Worm (Caenorhabditis elegans): ENCODE data around the gene nhr-101.
A peak's percentile ranks its signal among the peaks of the same experiment; 100 is the strongest.

The nhr-101 gene

ce11 chrV:11610049-11610448 lies 39.8 kb downstream of the nhr-101 start, which contains the start of gene piit-1:
TSS of gene piit-1 (minus strand) at chrV:11610149.
- no peak for TF ChIP-seq hnd-1 (tag; optimal IDR thresholded peaks at IDR 0.05)
- no peak for TF ChIP-seq flt-1 (GFP tag; IDR thresholded peaks at IDR 0.05)
- TF ChIP-seq hmbx-1 (tag; optimal IDR thresholded peaks at IDR 0.05): no peak
- TF ChIP-seq tbx-37 (GFP tag; conservative IDR thresholded peaks at IDR 0.05): no peak
- TF ChIP-seq ets-7 (tag; optimal IDR thresholded peaks at IDR 0.05): no peak
- no peak for TF ChIP-seq ama-1 (optimal IDR thresholded peaks at IDR 0.05)
- TF ChIP-seq pes-1 (GFP tag; IDR thresholded peaks at IDR 0.05): no peak
- no peak for TF ChIP-seq B0310.2 (tag; optimal IDR thresholded peaks at IDR 0.05)
- no peak for TF ChIP-seq tra-4 (tag; optimal IDR thresholded peaks at IDR 0.05)
- no peak for TF ChIP-seq hmg-4 (GFP tag; optimal IDR thresholded peaks at IDR 0.05)
- TF ChIP-seq F13C5.2 (tag; optimal IDR thresholded peaks at IDR 0.05): no peak
- no peak for TF ChIP-seq tbx-11 (GFP tag; IDR thresholded peaks at IDR 0.05)
- TF ChIP-seq ceh-13 (GFP tag; optimal IDR thresholded peaks at IDR 0.05): no peak
- no peak for TF ChIP-seq sea-1 (GFP tag; conservative IDR thresholded peaks at IDR 0.05)
- TF ChIP-seq ceh-36 (tag; optimal IDR thresholded peaks at IDR 0.05): no peak

DNA sequence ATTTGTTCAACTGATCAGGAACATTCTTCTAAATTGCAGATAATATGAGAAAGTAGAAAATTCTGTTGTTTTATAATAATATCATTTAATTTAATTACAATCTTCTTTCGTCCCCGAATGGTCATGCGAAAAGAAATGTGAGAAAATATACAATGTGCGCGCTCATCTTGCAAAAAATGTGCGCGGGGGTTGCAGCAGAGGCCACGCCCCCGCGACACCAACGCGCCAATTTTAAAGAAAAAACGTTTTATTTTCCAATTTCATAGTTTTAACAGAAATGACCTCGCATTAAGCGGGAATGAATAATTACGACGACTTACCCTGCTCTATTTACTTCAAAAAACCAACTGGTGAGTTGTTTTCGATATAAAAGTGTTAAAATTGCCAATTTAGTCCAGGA lies 40.2 kb downstream of the nhr-101 start, which contains the start of gene sas-5:
TSS of gene sas-5 (plus strand) at position 257 of the 400 bp plus-strand sequence.
- TF ChIP-seq tbx-37 (GFP tag; conservative IDR thresholded peaks at IDR 0.05) (peak; percentile 82), tra-4 (tag; optimal IDR thresholded peaks at IDR 0.05) (peak; percentile 59), hmbx-1 (tag; optimal IDR thresholded peaks at IDR 0.05) (peak; percentile 8), aly-1 (tag; optimal IDR thresholded peaks at IDR 0.05) (peak; percentile 54), flt-1 (GFP tag; IDR thresholded peaks at IDR 0.05) (no peak; the same call in 1 of the 2 replicates), ceh-36 (tag; optimal IDR thresholded peaks at IDR 0.05) (peak; percentile 51), hnd-1 (tag; optimal IDR thresholded peaks at IDR 0.05) (peak; percentile 65), tbx-11 (GFP tag; IDR thresholded peaks at IDR 0.05) (peak; percentile 73), pes-1 (GFP tag; IDR thresholded peaks at IDR 0.05) (peak; percentile 88), ceh-13 (GFP tag; optimal IDR thresholded peaks at IDR 0.05) (peak; percentile 57), B0310.2 (tag; optimal IDR thresholded peaks at IDR 0.05) (peak; percentile 64), sea-1 (GFP tag; conservative IDR thresholded peaks at IDR 0.05) (peak; percentile 83), hmg-4 (GFP tag; optimal IDR thresholded peaks at IDR 0.05) (peak; percentile 81), ets-7 (tag; optimal IDR thresholded peaks at IDR 0.05) (peak; percentile 38), F13C5.2 (tag; optimal IDR thresholded peaks at IDR 0.05) (peak; percentile 92), scrt-1 (GFP tag; IDR thresholded peaks at IDR 0.05) (no peak; the same call in 1 of the 2 replicates), ama-1 (optimal IDR thresholded peaks at IDR 0.05) (no peak)

ce11 chrV:11613007-11613406 lies 42.7 kb downstream of the nhr-101 start, which contains the start of gene tag-290:
TSS of gene tag-290 (plus strand) at chrV:11613307.
- no peak for TF ChIP-seq tbx-11 (GFP tag; IDR thresholded peaks at IDR 0.05)
- TF ChIP-seq F13C5.2 (tag; optimal IDR thresholded peaks at IDR 0.05): no peak
- no peak for TF ChIP-seq hmg-4 (GFP tag; optimal IDR thresholded peaks at IDR 0.05)
- no peak for TF ChIP-seq B0310.2 (tag; optimal IDR thresholded peaks at IDR 0.05)

- TF ChIP-seq flt-1 (GFP tag; IDR thresholded peaks at IDR 0.05) (no peak), ceh-13 (GFP tag; optimal IDR thresholded peaks at IDR 0.05) (no peak), hmg-4 (GFP tag; optimal IDR thresholded peaks at IDR 0.05) (no peak), F13C5.2 (tag; optimal IDR thresholded peaks at IDR 0.05) (no peak), tbx-11 (GFP tag; IDR thresholded peaks at IDR 0.05) (no peak)
These were observed 44.7 kb downstream of the nhr-101 start for ce11 chrV:11614805-11615497.

- no peak for TF ChIP-seq tbx-11 (GFP tag; IDR thresholded peaks at IDR 0.05)
- TF ChIP-seq tbx-37 (GFP tag; conservative IDR thresholded peaks at IDR 0.05): no peak
- TF ChIP-seq scrt-1 (GFP tag; IDR thresholded peaks at IDR 0.05): no peak
- no peak for TF ChIP-seq B0310.2 (tag; optimal IDR thresholded peaks at IDR 0.05)
- no peak for TF ChIP-seq hmg-4 (GFP tag; optimal IDR thresholded peaks at IDR 0.05)
- no peak for TF ChIP-seq flt-1 (GFP tag; IDR thresholded peaks at IDR 0.05)
- no peak for TF ChIP-seq sea-1 (GFP tag; conservative IDR thresholded peaks at IDR 0.05)
- TF ChIP-seq F13C5.2 (tag; optimal IDR thresholded peaks at IDR 0.05): no peak
These were observed 45.8 kb downstream of the nhr-101 start, which contains the start of gene nlp-24 for ce11 chrV:11615948-11616681. TSS of gene nlp-24 (plus strand) at chrV:11616376.

- TF ChIP-seq ama-1 (optimal IDR thresholded peaks at IDR 0.05) (no peak), ceh-13 (GFP tag; optimal IDR thresholded peaks at IDR 0.05) (no peak)
These were observed 46.5 kb downstream of the nhr-101 start for ce11 chrV:11616813-11617212.

DNA sequence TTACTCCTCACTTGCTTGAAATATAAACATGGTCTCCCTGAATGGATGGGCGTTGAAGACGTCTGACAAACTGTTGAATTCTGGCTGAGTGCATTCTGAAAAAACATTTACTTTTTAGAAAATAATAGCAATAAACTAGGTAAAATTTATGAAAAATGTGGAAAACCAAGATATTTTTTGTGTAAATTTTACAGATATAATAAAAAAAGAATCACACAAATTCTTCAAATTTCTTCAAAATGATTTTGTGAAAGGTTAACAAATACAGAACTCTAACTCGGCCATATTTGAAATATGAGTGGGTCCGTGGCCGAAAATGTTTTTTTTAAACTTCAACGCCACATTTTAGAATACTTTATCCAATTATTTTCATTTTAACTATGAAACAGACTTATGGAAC lies 47.9 kb downstream of the nhr-101 start, which contains the start of gene glb-15:
TSS of gene glb-15 (minus strand) at position 101 of the 400 bp plus-strand sequence.
- TF ChIP-seq B0310.2 (tag; optimal IDR thresholded peaks at IDR 0.05) (no peak), tbx-37 (GFP tag; conservative IDR thresholded peaks at IDR 0.05) (no peak), ceh-36 (tag; optimal IDR thresholded peaks at IDR 0.05) (no peak), hnd-1 (tag; optimal IDR thresholded peaks at IDR 0.05) (no peak), tra-4 (tag; optimal IDR thresholded peaks at IDR 0.05) (no peak), hmg-4 (GFP tag; optimal IDR thresholded peaks at IDR 0.05) (no peak), aly-1 (tag; optimal IDR thresholded peaks at IDR 0.05) (no peak), ceh-13 (GFP tag; optimal IDR thresholded peaks at IDR 0.05) (no peak), tbx-11 (GFP tag; IDR thresholded peaks at IDR 0.05) (no peak), scrt-1 (GFP tag; IDR thresholded peaks at IDR 0.05) (no peak), pes-1 (GFP tag; IDR thresholded peaks at IDR 0.05) (no peak)
